Fruit fly (Drosophila melanogaster) ovary, adult (tissue): ENCODE data around the gene CG18095.

Source experiments
- CG17801 ChIP-seq: fragments of 200-800 bp; optimal IDR thresholded peaks from 2 replicates; lab custom pipeline; 2019; ENCODE audit warnings: missing biosample characterization, mild to moderate bottlenecking, missing genetic modification characterization, moderate library complexity; ENCODE audit not compliant: partially characterized antibody

CG18095 gene

dm6 chr2L:14031439-14031838 is at the start of gene CG18095:
TSS of gene CG18095 (minus strand) at chr2L:14031539.
- no peak for TF ChIP-seq CG17801 (GFP tag; lab: Kevin White, UChicago)

dm6 chr2L:14070154-14070553 is 38.8 kb upstream of the CG18095 start:
- no peak for TF ChIP-seq CG17801 (GFP tag; lab: Kevin White, UChicago)

- no peak for TF ChIP-seq CG17801 (GFP tag; lab: Kevin White, UChicago)
Observed at dm6 chr2L:14054903-14055302, 23.6 kb upstream of the CG18095 start.

dm6 chr2L:14054281-14054680 is 22.9 kb upstream of the CG18095 start:
- TF ChIP-seq CG17801 (GFP tag; lab: Kevin White, UChicago): no peak

- TF ChIP-seq CG17801 (GFP tag; lab: Kevin White, UChicago): no peak
Observed at dm6 chr2L:14049958-14050357, 18.6 kb upstream of the CG18095 start.

- no peak for TF ChIP-seq CG17801 (GFP tag; lab: Kevin White, UChicago)
Observed at dm6 chr2L:14047170-14047632, 15.9 kb upstream of the CG18095 start, which contains the start of gene NimC4. TSS of gene NimC4 (plus strand) at chr2L:14047582.

dm6 chr2L:14045562-14046196 is 14.3 kb upstream of the CG18095 start:
- TF ChIP-seq CG17801 (GFP tag; lab: Kevin White, UChicago): no peak

dm6 chr2L:14039936-14040483 is 8.7 kb upstream of the CG18095 start, which contains the start of gene nAChRalpha5:
TSS of gene nAChRalpha5 (plus strand) at chr2L:14040170.
- TF ChIP-seq CG17801 (GFP tag; lab: Kevin White, UChicago): no peak

dm6 chr2L:14038718-14039117 is 7.4 kb upstream of the CG18095 start:
- no peak for TF ChIP-seq CG17801 (GFP tag; lab: Kevin White, UChicago)

dm6 chr2L:14029235-14029634 is 2.1 kb downstream of the CG18095 start:
- TF ChIP-seq CG17801 (GFP tag; lab: Kevin White, UChicago): no peak

- TF ChIP-seq CG17801 (GFP tag; lab: Kevin White, UChicago): no peak
Observed at dm6 chr2L:14026778-14027177, 4.6 kb downstream of the CG18095 start, which contains the start of gene hll. TSS of gene hll (plus strand) at chr2L:14027001.

- TF ChIP-seq CG17801 (GFP tag; lab: Kevin White, UChicago): no peak
Observed at dm6 chr2L:14025485-14025933, 5.8 kb downstream of the CG18095 start.

- no peak for TF ChIP-seq CG17801 (GFP tag; lab: Kevin White, UChicago)
Observed at dm6 chr2L:14024746-14025105, 6.6 kb downstream of the CG18095 start.

dm6 chr2L:14024051-14024745 is 7.1 kb downstream of the CG18095 start:
- TF ChIP-seq CG17801 (GFP tag; lab: Kevin White, UChicago): peak; percentile 13
